Worm (Caenorhabditis elegans) whole organism, early embryonic: ENCODE data around the gene vem-1.

ENCODE experiments used
- B0310.2 ChIP-seq: sonication (generic microtip); optimal IDR thresholded peaks from 2 replicates; lab custom pipeline; 2016; ENCODE audit warnings: mild to moderate bottlenecking, missing genetic modification characterization, missing compliant biosample characterization
- F13C5.2 ChIP-seq: sonication (generic microtip); optimal IDR thresholded peaks from 2 replicates; lab custom pipeline; 2017; ENCODE audit warnings: mild to moderate bottlenecking, missing genetic modification characterization, inconsistent platforms, missing compliant biosample characterization
- aly-1 ChIP-seq: sonication (generic microtip); optimal IDR thresholded peaks from 2 replicates; lab custom pipeline; 2016; ENCODE audit warnings: missing genetic modification characterization, missing compliant biosample characterization
- ama-1 ChIP-seq: fragments of 150-350 bp; optimal IDR thresholded peaks from 2 replicates; lab custom pipeline; 2014
- ceh-13 ChIP-seq: fragments of 200-800 bp; sonication (Bioruptor generic); optimal IDR thresholded peaks from 2 replicates; lab custom pipeline; 2018; ENCODE audit warnings: mild to moderate bottlenecking, missing genetic modification characterization, missing compliant biosample characterization
- ceh-36 ChIP-seq: sonication (generic microtip); optimal IDR thresholded peaks from 2 replicates; lab custom pipeline; 2016; ENCODE audit warnings: missing genetic modification characterization, inconsistent platforms, missing compliant biosample characterization
- ets-7 ChIP-seq: sonication (generic microtip); optimal IDR thresholded peaks from 2 replicates; lab custom pipeline; 2016; ENCODE audit warnings: missing genotype, missing genetic modification characterization, missing compliant biosample characterization
- flt-1 ChIP-seq: fragments of 200-800 bp; sonication (Bioruptor generic); IDR thresholded peaks from 2 replicates; pipeline ENCODE4 v1.3.6; 2022; ENCODE audit warnings: missing genetic modification characterization, missing compliant biosample characterization
- hmbx-1 ChIP-seq: sonication (generic microtip); optimal IDR thresholded peaks from 2 replicates; lab custom pipeline; 2016; ENCODE audit warnings: mild to moderate bottlenecking, missing genetic modification characterization, missing compliant biosample characterization
- hmg-4 ChIP-seq: fragments of 200-800 bp; sonication (Bioruptor generic); optimal IDR thresholded peaks from 2 replicates; lab custom pipeline; 2018; ENCODE audit warnings: mild to moderate bottlenecking, missing genetic modification characterization, missing compliant biosample characterization
- hnd-1 ChIP-seq: sonication (generic microtip); optimal IDR thresholded peaks from 2 replicates; lab custom pipeline; 2016; ENCODE audit warnings: missing genetic modification characterization, missing compliant biosample characterization
- pes-1 ChIP-seq: fragments of 200-800 bp; sonication (Bioruptor generic); IDR thresholded peaks from 2 replicates; pipeline ENCODE4 v1.3.6; 2022; ENCODE audit warnings: missing genetic modification reagents, missing genetic modification characterization, missing compliant biosample characterization
- scrt-1 ChIP-seq: fragments of 200-800 bp; sonication (Bioruptor generic); IDR thresholded peaks from 2 replicates; pipeline ENCODE4 v1.3.6; 2022; ENCODE audit warnings: missing genetic modification characterization, missing compliant biosample characterization
- sea-1 ChIP-seq: fragments of 200-800 bp; sonication (Bioruptor generic); conservative IDR thresholded peaks from 2 replicates; pipeline ENCODE4 v1.3.6; 2022; ENCODE audit warnings: missing genetic modification characterization, missing compliant biosample characterization
- tbx-11 ChIP-seq: fragments of 200-800 bp; sonication (Bioruptor generic); IDR thresholded peaks from 2 replicates; pipeline ENCODE4 v1.3.6; 2022; ENCODE audit warnings: missing genetic modification characterization, missing compliant biosample characterization
- tbx-37 ChIP-seq: fragments of 200-800 bp; sonication (Bioruptor generic); conservative IDR thresholded peaks from 2 replicates; pipeline ENCODE4 v1.3.6; 2022; ENCODE audit warnings: missing genetic modification reagents, missing genetic modification characterization, missing compliant biosample characterization
- tra-4 ChIP-seq: sonication (generic microtip); optimal IDR thresholded peaks from 2 replicates; lab custom pipeline; 2017; ENCODE audit warnings: missing genetic modification characterization, missing compliant biosample characterization

vem-1 gene

DNA sequence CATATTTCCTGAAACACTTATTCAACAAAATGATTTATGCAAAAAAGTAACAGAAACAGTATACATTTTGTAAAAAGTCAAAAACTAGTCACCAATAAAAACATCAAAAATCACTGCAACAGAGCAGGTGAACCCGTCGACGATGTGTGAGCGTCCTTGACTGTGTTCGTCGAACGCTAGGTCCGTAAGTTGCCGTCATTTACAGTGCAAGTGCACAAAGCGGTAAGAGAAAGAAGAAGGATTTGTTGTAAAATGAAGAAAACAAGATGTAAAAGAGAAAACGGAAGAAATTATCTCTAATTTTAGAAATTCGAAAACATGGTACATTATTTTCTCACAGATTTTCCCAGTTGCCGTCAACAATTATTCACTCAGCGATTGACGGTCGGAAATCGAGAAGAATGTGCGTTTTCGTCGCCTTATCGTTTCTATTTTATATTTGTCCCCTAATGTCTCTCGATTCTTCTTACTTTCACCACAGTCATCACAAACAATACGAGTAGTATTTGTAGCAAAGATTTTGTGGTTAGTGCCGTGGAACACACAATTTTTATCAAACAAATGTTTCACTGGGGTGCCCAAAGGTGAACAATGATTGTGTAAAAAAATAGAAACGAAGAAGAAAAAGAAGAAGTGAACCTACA, 1.0 kb upstream of the vem-1 start:
- TF ChIP-seq ceh-13 (GFP tag; lab: Kevin White, UChicago): no peak

ce11 chrX:8086725-8087641, 1.4 kb downstream of the vem-1 start:
- TF ChIP-seq ceh-13 (GFP tag; lab: Kevin White, UChicago) (no peak), tbx-37 (no peak), pes-1 (no peak), B0310.2 (tag; lab: Kevin White, UChicago) (no peak), ets-7 (no peak)

ce11 chrX:8086450-8086724, 2.0 kb downstream of the vem-1 start, which contains the start of gene dao-3:
Gene dao-3 (minus strand): TSS chrX:8086550.
- TF ChIP-seq tbx-37: no peak
- no peak for TF ChIP-seq tbx-11 (GFP tag; lab: Robert Waterston, UW)
- TF ChIP-seq pes-1: no peak
- no peak for TF ChIP-seq B0310.2 (tag; lab: Kevin White, UChicago)
- no peak for TF ChIP-seq hmbx-1
- no peak for TF ChIP-seq ama-1
- TF ChIP-seq ets-7: no peak
- TF ChIP-seq tra-4 (tag; lab: Kevin White, UChicago): no peak
- TF ChIP-seq hnd-1: no peak
- no peak for TF ChIP-seq aly-1 (tag; lab: Kevin White, UChicago)
- TF ChIP-seq F13C5.2 (tag; lab: Kevin White, UChicago): no peak
- no peak for TF ChIP-seq ceh-13 (GFP tag; lab: Kevin White, UChicago)
- no peak for TF ChIP-seq hmg-4 (GFP tag; lab: Kevin White, UChicago)
- no peak for TF ChIP-seq ceh-36 (tag; lab: Kevin White, UChicago)
- TF ChIP-seq scrt-1 (GFP tag; lab: Robert Waterston, UW): no peak
- no peak for TF ChIP-seq sea-1 (GFP tag; lab: Robert Waterston, UW)
- TF ChIP-seq flt-1 (GFP tag; lab: Robert Waterston, UW): no peak

- TF ChIP-seq tbx-37 (no peak), ceh-13 (GFP tag; lab: Kevin White, UChicago) (no peak), sea-1 (GFP tag; lab: Robert Waterston, UW) (no peak), hmbx-1 (no peak), scrt-1 (GFP tag; lab: Robert Waterston, UW) (no peak), ama-1 (no peak)
Observed at ce11 chrX:8084669-8085068, 3.7 kb downstream of the vem-1 start.

DNA sequence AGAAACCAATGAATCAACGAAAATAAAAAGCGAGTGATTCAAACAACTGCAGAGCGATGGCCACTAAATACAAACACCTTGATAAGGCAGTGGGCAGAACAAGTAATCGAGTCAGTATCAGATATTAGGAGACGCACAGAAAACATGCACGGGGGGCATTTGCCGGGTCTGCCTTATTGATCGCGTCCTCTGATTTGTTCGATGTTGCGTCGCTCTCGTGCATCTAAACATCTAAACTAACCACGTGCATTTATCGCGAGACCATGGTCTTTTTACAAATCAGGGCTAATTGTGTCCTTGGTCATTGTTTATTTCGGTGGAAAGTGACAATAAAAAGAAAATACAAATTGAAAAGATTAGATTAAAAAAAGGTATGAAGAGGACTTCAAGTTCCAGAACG, 4.5 kb downstream of the vem-1 start, which contains the start of gene K07E3.4:
K07E3.4 (minus strand) TSS at position 100 of the 400 bp plus-strand sequence.
- TF ChIP-seq F13C5.2 (tag; lab: Kevin White, UChicago) (no peak), ama-1 (no peak), tra-4 (tag; lab: Kevin White, UChicago) (no peak), aly-1 (tag; lab: Kevin White, UChicago) (no peak), tbx-37 (no peak), hnd-1 (no peak), B0310.2 (tag; lab: Kevin White, UChicago) (no peak), ceh-13 (GFP tag; lab: Kevin White, UChicago) (no peak), tbx-11 (GFP tag; lab: Robert Waterston, UW) (no peak), hmbx-1 (no peak), sea-1 (GFP tag; lab: Robert Waterston, UW) (no peak), scrt-1 (GFP tag; lab: Robert Waterston, UW) (no peak)

ce11 chrX:8083330-8083729, 5.0 kb downstream of the vem-1 start:
- TF ChIP-seq sea-1 (GFP tag; lab: Robert Waterston, UW) (no peak), scrt-1 (GFP tag; lab: Robert Waterston, UW) (no peak), B0310.2 (tag; lab: Kevin White, UChicago) (no peak), ama-1 (no peak), F13C5.2 (tag; lab: Kevin White, UChicago) (no peak), aly-1 (tag; lab: Kevin White, UChicago) (no peak), ceh-13 (GFP tag; lab: Kevin White, UChicago) (no peak), ets-7 (no peak), tbx-11 (GFP tag; lab: Robert Waterston, UW) (no peak), hmg-4 (GFP tag; lab: Kevin White, UChicago) (no peak), tbx-37 (no peak), tra-4 (tag; lab: Kevin White, UChicago) (no peak)

- TF ChIP-seq tra-4 (tag; lab: Kevin White, UChicago) (no peak), aly-1 (tag; lab: Kevin White, UChicago) (no peak), scrt-1 (GFP tag; lab: Robert Waterston, UW) (no peak), hmg-4 (GFP tag; lab: Kevin White, UChicago) (no peak), ets-7 (no peak), tbx-11 (GFP tag; lab: Robert Waterston, UW) (no peak), B0310.2 (tag; lab: Kevin White, UChicago) (no peak), ceh-13 (GFP tag; lab: Kevin White, UChicago) (no peak), F13C5.2 (tag; lab: Kevin White, UChicago) (no peak), pes-1 (no peak), tbx-37 (no peak), hmbx-1 (no peak), ama-1 (no peak), hnd-1 (no peak), ceh-36 (tag; lab: Kevin White, UChicago) (no peak), sea-1 (GFP tag; lab: Robert Waterston, UW) (no peak), flt-1 (GFP tag; lab: Robert Waterston, UW) (no peak)
Observed at ce11 chrX:8082703-8083102, 5.7 kb downstream of the vem-1 start.
